Worm (Caenorhabditis elegans) whole organism, late embryonic: ENCODE results near the gene coh-1.

Source experiments
- C38D4.7 ChIP-seq: fragments of 200-800 bp; sonication (Bioruptor generic); optimal IDR thresholded peaks from 2 replicates; lab custom pipeline; 2018; ENCODE audit warnings: mild to moderate bottlenecking, missing genetic modification characterization, moderate library complexity, missing compliant biosample characterization
- F13H6.1 ChIP-seq: sonication (generic microtip); optimal IDR thresholded peaks from 2 replicates; lab custom pipeline; 2016; ENCODE audit warnings: missing genetic modification characterization, missing compliant biosample characterization
- K09A11.1 ChIP-seq: sonication (generic microtip); optimal IDR thresholded peaks from 2 replicates; lab custom pipeline; 2017; ENCODE audit warnings: antibody characterized with exemption, mild to moderate bottlenecking, missing genetic modification characterization, missing compliant biosample characterization; ENCODE audit not compliant: insufficient read depth
- T23F11.4 ChIP-seq: fragments of 200-800 bp; sonication (Bioruptor generic); optimal IDR thresholded peaks from 2 replicates; lab custom pipeline; 2018; ENCODE audit warnings: mild to moderate bottlenecking, missing genetic modification characterization, missing compliant biosample characterization
- Y22D7AL.16 ChIP-seq: sonication (generic microtip); optimal IDR thresholded peaks from 2 replicates; lab custom pipeline; 2016; ENCODE audit warnings: missing genetic modification characterization, missing compliant biosample characterization
- ceh-14 ChIP-seq: sonication (generic microtip); optimal IDR thresholded peaks from 2 replicates; lab custom pipeline; 2016; ENCODE audit warnings: missing genotype, missing genetic modification characterization, missing compliant biosample characterization
- ceh-18 ChIP-seq: sonication (generic microtip); optimal IDR thresholded peaks from 2 replicates; lab custom pipeline; 2016; ENCODE audit warnings: missing genetic modification characterization, missing compliant biosample characterization
- ceh-19 ChIP-seq: fragments of 200-800 bp; sonication (Bioruptor generic); optimal IDR thresholded peaks from 2 replicates; lab custom pipeline; 2018; ENCODE audit warnings: mild to moderate bottlenecking, missing genetic modification characterization, missing compliant biosample characterization
- ceh-2 ChIP-seq: sonication (generic microtip); optimal IDR thresholded peaks from 2 replicates; lab custom pipeline; 2016; ENCODE audit warnings: missing genotype, missing genetic modification characterization, missing compliant biosample characterization
- ceh-22 ChIP-seq: sonication (generic microtip); optimal IDR thresholded peaks from 2 replicates; lab custom pipeline; 2017; ENCODE audit warnings: missing biosample characterization, missing genetic modification characterization
- ceh-24 ChIP-seq: sonication (generic microtip); optimal IDR thresholded peaks from 2 replicates; lab custom pipeline; 2016; ENCODE audit warnings: mild to moderate bottlenecking, missing genetic modification characterization, missing compliant biosample characterization
- ceh-30 ChIP-seq: fragments of 150-350 bp; optimal IDR thresholded peaks from 2 replicates; lab custom pipeline; 2014; ENCODE audit warnings: missing biosample characterization, missing genetic modification characterization
- ceh-31 ChIP-seq: sonication (generic microtip); optimal IDR thresholded peaks from 2 replicates; lab custom pipeline; 2016; ENCODE audit warnings: missing genetic modification characterization, missing compliant biosample characterization
- ceh-34 ChIP-seq: sonication (generic microtip); optimal IDR thresholded peaks from 2 replicates; lab custom pipeline; 2016; ENCODE audit warnings: mild to moderate bottlenecking, missing genetic modification characterization, missing compliant biosample characterization
- ceh-45 ChIP-seq: fragments of 200-800 bp; sonication (Bioruptor generic); IDR thresholded peaks from 2 replicates; pipeline ENCODE4 v1.3.6; 2022; ENCODE audit warnings: missing genetic modification reagents, missing genetic modification characterization, missing compliant biosample characterization
- ceh-48 ChIP-seq: sonication (generic microtip); optimal IDR thresholded peaks from 2 replicates; lab custom pipeline; 2016; ENCODE audit warnings: missing genetic modification characterization, inconsistent platforms, missing compliant biosample characterization
- ceh-6 ChIP-seq: fragments of 200-800 bp; sonication (Bioruptor generic); optimal IDR thresholded peaks from 2 replicates; lab custom pipeline; 2018; ENCODE audit warnings: mild to moderate bottlenecking, missing genetic modification characterization, missing compliant biosample characterization
- ceh-9 ChIP-seq: sonication (generic microtip); optimal IDR thresholded peaks from 2 replicates; lab custom pipeline; 2016; ENCODE audit warnings: mild to moderate bottlenecking, missing genetic modification characterization, inconsistent platforms, missing compliant biosample characterization
- che-1 ChIP-seq: sonication (generic microtip); optimal IDR thresholded peaks from 2 replicates; lab custom pipeline; 2016; ENCODE audit warnings: mild to moderate bottlenecking, missing genetic modification characterization, missing compliant biosample characterization
- dmd-4 ChIP-seq: sonication (generic microtip); optimal IDR thresholded peaks from 2 replicates; lab custom pipeline; 2016; ENCODE audit warnings: borderline replicate concordance, missing genetic modification characterization, missing compliant biosample characterization
- dve-1 ChIP-seq: sonication (generic microtip); optimal IDR thresholded peaks from 2 replicates; lab custom pipeline; 2017; ENCODE audit warnings: antibody characterized with exemption, mild to moderate bottlenecking, missing genetic modification characterization, missing compliant biosample characterization
- ets-4 ChIP-seq: sonication (generic microtip); optimal IDR thresholded peaks from 2 replicates; lab custom pipeline; 2016; ENCODE audit warnings: missing genetic modification characterization, missing compliant biosample characterization
- eyg-1 ChIP-seq: sonication (generic microtip); optimal IDR thresholded peaks from 2 replicates; lab custom pipeline; 2016; ENCODE audit warnings: missing genotype, missing genetic modification characterization, missing compliant biosample characterization
- fax-1 ChIP-seq: sonication (generic microtip); optimal IDR thresholded peaks from 2 replicates; lab custom pipeline; 2016; ENCODE audit warnings: missing genotype, missing genetic modification characterization, missing compliant biosample characterization
- fkh-10 ChIP-seq: fragments of 150-350 bp; optimal IDR thresholded peaks from 2 replicates; lab custom pipeline; 2014; ENCODE audit warnings: missing biosample characterization, missing genetic modification reagents, missing genetic modification characterization
- gmeb-2 ChIP-seq: sonication (generic microtip); optimal IDR thresholded peaks from 2 replicates; lab custom pipeline; 2016; ENCODE audit warnings: missing genetic modification characterization, inconsistent platforms, missing compliant biosample characterization
- hlh-13 ChIP-seq: fragments of 200-800 bp; sonication (Bioruptor generic); optimal IDR thresholded peaks from 2 replicates; lab custom pipeline; 2018; ENCODE audit warnings: mild to moderate bottlenecking, missing genetic modification characterization, missing compliant biosample characterization
- hlh-15 ChIP-seq: sonication (generic microtip); optimal IDR thresholded peaks from 2 replicates; lab custom pipeline; 2016; ENCODE audit warnings: missing genetic modification characterization, missing compliant biosample characterization
- hlh-30 ChIP-seq: sonication (generic microtip); optimal IDR thresholded peaks from 2 replicates; lab custom pipeline; 2017; ENCODE audit warnings: antibody characterized with exemption, missing genetic modification characterization, missing compliant biosample characterization; ENCODE audit not compliant: insufficient read depth
- hlh-6 ChIP-seq: sonication (generic microtip); optimal IDR thresholded peaks from 2 replicates; lab custom pipeline; 2016; ENCODE audit warnings: missing genotype, missing genetic modification characterization, missing compliant biosample characterization
- lin-11 ChIP-seq: fragments of 200-800 bp; sonication (Bioruptor generic); optimal IDR thresholded peaks from 2 replicates; lab custom pipeline; 2018; ENCODE audit warnings: mild to moderate bottlenecking, missing genetic modification characterization, missing compliant biosample characterization
- madf-2 ChIP-seq: sonication (generic microtip); optimal IDR thresholded peaks from 2 replicates; lab custom pipeline; 2017; ENCODE audit warnings: missing genetic modification characterization, missing compliant biosample characterization
- mec-3 ChIP-seq: sonication (generic microtip); optimal IDR thresholded peaks from 2 replicates; lab custom pipeline; 2016; ENCODE audit warnings: borderline replicate concordance, missing genetic modification characterization, missing compliant biosample characterization
- nfya-1 ChIP-seq: sonication (generic microtip); optimal IDR thresholded peaks from 2 replicates; lab custom pipeline; 2017; ENCODE audit warnings: missing genetic modification characterization, mild to moderate bottlenecking, missing compliant biosample characterization, antibody characterized with exemption, moderate library complexity
- nhr-232 ChIP-seq: sonication (generic microtip); optimal IDR thresholded peaks from 2 replicates; lab custom pipeline; 2016; ENCODE audit warnings: missing genetic modification characterization, missing compliant biosample characterization
- odd-2 ChIP-seq: sonication (generic microtip); optimal IDR thresholded peaks from 2 replicates; lab custom pipeline; 2017; ENCODE audit warnings: antibody characterized with exemption, mild to moderate bottlenecking, missing genetic modification characterization, missing compliant biosample characterization
- pag-3 ChIP-seq: sonication (generic microtip); optimal IDR thresholded peaks from 2 replicates; lab custom pipeline; 2016; ENCODE audit warnings: missing compliant biosample characterization, missing genetic modification characterization, borderline replicate concordance
- pax-1 ChIP-seq: fragments of 150-350 bp; optimal IDR thresholded peaks from 2 replicates; lab custom pipeline; 2014; ENCODE audit warnings: missing biosample characterization, missing genetic modification characterization
- pha-2 ChIP-seq: sonication (generic microtip); optimal IDR thresholded peaks from 2 replicates; lab custom pipeline; 2017; ENCODE audit warnings: mild to moderate bottlenecking, missing genetic modification characterization, missing compliant biosample characterization
- pha-4 ChIP-seq: fragments of 150-350 bp; optimal IDR thresholded peaks from 2 replicates; lab custom pipeline; 2018; ENCODE audit warnings: missing biosample characterization, missing genetic modification reagents, missing genetic modification characterization
- pqm-1 ChIP-seq: sonication (generic microtip); optimal IDR thresholded peaks from 2 replicates; lab custom pipeline; 2016; ENCODE audit warnings: missing genetic modification characterization, missing compliant biosample characterization
- pros-1 ChIP-seq: fragments of 150-350 bp; optimal IDR thresholded peaks from 2 replicates; lab custom pipeline; 2014; ENCODE audit warnings: missing biosample characterization, missing genetic modification reagents, missing genetic modification characterization
- ref-2 ChIP-seq: sonication (generic microtip); optimal IDR thresholded peaks from 2 replicates; lab custom pipeline; 2016; ENCODE audit warnings: missing genetic modification characterization, missing compliant biosample characterization
- rnt-1 ChIP-seq: sonication (generic microtip); optimal IDR thresholded peaks from 2 replicates; lab custom pipeline; 2016; ENCODE audit warnings: missing genetic modification characterization, missing compliant biosample characterization
- sdc-2 ChIP-seq: sonication (generic microtip); optimal IDR thresholded peaks from 2 replicates; lab custom pipeline; 2016; ENCODE audit warnings: missing genotype, missing genetic modification characterization, missing compliant biosample characterization
- sox-2 ChIP-seq: fragments of 200-800 bp; sonication (Bioruptor generic); IDR thresholded peaks from 2 replicates; pipeline ENCODE4 v1.3.6; 2022; ENCODE audit warnings: missing genetic modification reagents, missing genetic modification characterization, missing compliant biosample characterization
- tbx-7 ChIP-seq: sonication (generic microtip); optimal IDR thresholded peaks from 2 replicates; lab custom pipeline; 2016; ENCODE audit warnings: missing genotype, missing genetic modification characterization, missing compliant biosample characterization
- ttx-3 ChIP-seq: sonication (generic microtip); optimal IDR thresholded peaks from 2 replicates; lab custom pipeline; 2016; ENCODE audit warnings: missing genetic modification reagents, missing genetic modification characterization, missing compliant biosample characterization
- unc-42 ChIP-seq: sonication (generic microtip); optimal IDR thresholded peaks from 2 replicates; lab custom pipeline; 2016; ENCODE audit warnings: missing genotype, missing genetic modification characterization, missing compliant biosample characterization
- unc-55 ChIP-seq: sonication (generic microtip); optimal IDR thresholded peaks from 2 replicates; lab custom pipeline; 2017; ENCODE audit warnings: missing biosample characterization, missing genetic modification reagents, missing genetic modification characterization
- unc-86 ChIP-seq: sonication (generic microtip); optimal IDR thresholded peaks from 2 replicates; lab custom pipeline; 2016; ENCODE audit warnings: missing genetic modification characterization, missing compliant biosample characterization
- zip-5 ChIP-seq: sonication (generic microtip); optimal IDR thresholded peaks from 2 replicates; lab custom pipeline; 2016; ENCODE audit warnings: missing genetic modification characterization, missing compliant biosample characterization
- ztf-16 ChIP-seq: sonication (generic microtip); optimal IDR thresholded peaks from 2 replicates; lab custom pipeline; 2017; ENCODE audit warnings: missing genetic modification characterization, missing compliant biosample characterization

The coh-1 gene

DNA sequence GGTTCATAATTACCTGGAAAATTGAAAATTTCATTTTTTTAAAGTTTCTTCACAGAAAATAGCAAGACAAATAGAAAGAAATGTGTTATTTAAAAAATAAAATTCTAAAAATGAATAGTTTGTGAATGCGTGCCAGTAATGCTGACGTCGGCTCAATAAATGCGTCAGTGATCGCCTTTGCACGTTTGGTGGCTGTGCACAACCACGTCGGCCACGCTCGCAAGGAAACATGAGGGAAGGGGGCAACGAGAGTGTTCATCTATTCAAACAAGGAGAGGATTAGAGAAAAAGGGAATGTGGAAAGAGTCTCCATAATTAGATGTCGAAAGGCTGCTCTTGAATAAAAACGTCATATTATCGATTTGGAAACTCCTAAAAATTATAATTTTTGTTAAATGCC, 26.2 kb upstream of the coh-1 start, which contains the start of gene uggt-1:
TSS of gene uggt-1 (minus strand) at position 13 of the 400 bp plus-strand sequence.
- TF ChIP-seq ztf-16 (peak; percentile 33), ceh-2 (tag; lab: Kevin White, UChicago) (peak; percentile 31), unc-42 (peak; percentile 95), fax-1 (tag; lab: Kevin White, UChicago) (peak; percentile 25), sdc-2 (tag; lab: Kevin White, UChicago) (peak; percentile 63), ceh-34 (tag; lab: Kevin White, UChicago) (peak; percentile 80), madf-2 (peak; percentile 0), F13H6.1 (tag; lab: Kevin White, UChicago) (no peak), ceh-18 (tag; lab: Kevin White, UChicago) (peak; percentile 70), Y22D7AL.16 (tag; lab: Kevin White, UChicago) (peak; percentile 23), ceh-14 (tag; lab: Kevin White, UChicago) (peak; percentile 79), dve-1 (tag; lab: Kevin White, UChicago) (peak; percentile 60), hlh-30 (peak; percentile 78), T23F11.4 (GFP tag; lab: Kevin White, UChicago) (peak; percentile 52), pros-1 (tag; lab: Kevin White, UChicago) (peak; percentile 86), nfya-1 (peak; percentile 86), fkh-10 (no peak), ceh-30 (tag; lab: Kevin White, UChicago) (peak; percentile 42), hlh-6 (tag; lab: Kevin White, UChicago) (no peak), ceh-6 (GFP tag; lab: Kevin White, UChicago) (peak; percentile 58), ttx-3 (tag; lab: Kevin White, UChicago) (peak; percentile 41), ref-2 (peak; percentile 72), unc-55 (no peak), sox-2 (GFP tag; lab: Robert Waterston, UW) (peak; percentile 62), pha-4 (tag; lab: Kevin White, UChicago) (no peak), tbx-7 (tag; lab: Kevin White, UChicago) (no peak), ets-4 (tag; lab: Kevin White, UChicago) (peak; percentile 10), nhr-232 (tag; lab: Kevin White, UChicago) (no peak), pha-2 (tag; lab: Kevin White, UChicago) (no peak), hlh-15 (tag; lab: Kevin White, UChicago) (no peak), ceh-19 (GFP tag; lab: Kevin White, UChicago) (peak; percentile 37), C38D4.7 (GFP tag; lab: Kevin White, UChicago) (no peak), ceh-48 (peak; percentile 44), zip-5 (tag; lab: Kevin White, UChicago) (no peak), mec-3 (no peak), ceh-9 (tag; lab: Kevin White, UChicago) (no peak), pqm-1 (tag; lab: Kevin White, UChicago) (no peak), ceh-22 (no peak), K09A11.1 (tag; lab: Kevin White, UChicago) (no peak), che-1 (no peak), unc-86 (tag; lab: Kevin White, UChicago) (peak; percentile 61), pax-1 (tag; lab: Kevin White, UChicago) (no peak), eyg-1 (no peak), odd-2 (no peak), pag-3 (no peak), hlh-13 (GFP tag; lab: Kevin White, UChicago) (no peak), dmd-4 (tag; lab: Kevin White, UChicago) (no peak), ceh-31 (tag; lab: Kevin White, UChicago) (peak; percentile 87), ceh-24 (tag; lab: Kevin White, UChicago) (no peak), ceh-45 (GFP tag; lab: Robert Waterston, UW) (no peak), gmeb-2 (tag; lab: Kevin White, UChicago) (no peak), lin-11 (no peak), rnt-1 (tag; lab: Kevin White, UChicago) (peak; percentile 54)
